Fruit fly (Drosophila melanogaster): ENCODE data around the gene Muc96D.

Gene Muc96D

DNA sequence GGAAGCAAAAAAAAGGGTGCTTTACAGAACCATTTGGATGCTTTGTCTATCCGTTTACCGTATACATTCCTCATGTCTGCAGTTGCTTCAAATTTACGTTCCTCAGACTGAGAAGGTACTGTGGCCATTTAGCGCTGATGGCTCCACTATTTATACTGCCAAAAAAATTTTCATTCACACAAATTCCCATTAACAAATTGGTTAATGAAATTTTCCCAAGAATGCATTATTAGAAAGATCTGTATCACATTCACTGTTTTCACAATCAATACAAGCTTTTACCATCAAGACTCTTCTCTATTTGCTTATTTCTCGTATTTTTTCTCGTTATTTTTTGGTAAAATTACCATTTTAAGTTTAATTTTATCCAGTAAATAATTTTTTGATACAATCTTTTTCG, at the start of gene Muc96D:
Gene Muc96D, minus strand, starts transcription at position 101 of the 400 bp plus-strand sequence.
- no peak for TF ChIP-seq CG11617 (GFP tag; optimal IDR thresholded peaks at IDR 0.05)
- TF ChIP-seq CG1620 (GFP tag; optimal IDR thresholded peaks at IDR 0.05) = no peak
- TF ChIP-seq CG7045 (GFP tag; optimal IDR thresholded peaks at IDR 0.05) = no peak
- no peak for TF ChIP-seq Mnt (GFP tag; optimal IDR thresholded peaks at IDR 0.05)
- TF ChIP-seq cic (GFP tag; optimal IDR thresholded peaks at IDR 0.05) = no peak
- no peak for TF ChIP-seq kay (GFP tag; ENCODE audit: borderline replicate concordance)
- no peak for TF ChIP-seq CG33017 (tag; optimal IDR thresholded peaks at IDR 0.05)
- TF ChIP-seq CG5204 (GFP tag; optimal IDR thresholded peaks at IDR 0.05) = no peak

DNA sequence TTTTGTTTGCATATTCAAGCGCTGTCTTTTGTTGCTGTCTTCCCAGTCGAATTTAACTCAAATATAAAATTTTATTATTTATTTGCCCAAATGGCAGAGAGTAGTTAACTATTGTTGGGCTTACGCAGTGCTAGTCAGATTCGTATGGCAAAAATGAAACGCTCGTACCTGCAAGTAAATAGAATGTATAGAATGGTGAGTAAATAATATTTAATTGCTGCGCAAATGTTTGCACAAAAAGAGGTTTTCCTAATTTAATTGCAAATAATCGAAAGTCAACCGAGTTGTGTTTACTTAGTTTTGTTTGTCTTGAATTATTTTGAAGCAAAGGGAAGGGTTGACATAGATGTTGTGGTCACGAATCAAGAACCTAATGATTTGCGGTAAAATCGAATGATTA, 48.3 kb upstream of the Muc96D start:
- TF ChIP-seq cic (GFP tag; optimal IDR thresholded peaks at IDR 0.05) = no peak
- no peak for TF ChIP-seq pad (GFP tag; optimal IDR thresholded peaks at IDR 0.05)
- TF ChIP-seq Clk (GFP tag; optimal IDR thresholded peaks at IDR 0.05) = no peak
- no peak for TF ChIP-seq Crg-1 (GFP tag; optimal IDR thresholded peaks at IDR 0.05)
- no peak for TF ChIP-seq CG7045 (GFP tag; optimal IDR thresholded peaks at IDR 0.05)
- no peak for TF ChIP-seq CG1620 (GFP tag; optimal IDR thresholded peaks at IDR 0.05)
- no peak for TF ChIP-seq CG11617 (GFP tag; optimal IDR thresholded peaks at IDR 0.05)
- TF ChIP-seq CG5204 (GFP tag; optimal IDR thresholded peaks at IDR 0.05) = no peak
- TF ChIP-seq bab1 (GFP tag; optimal IDR thresholded peaks at IDR 0.05) = no peak
- no peak for TF ChIP-seq ovo (GFP tag; optimal IDR thresholded peaks at IDR 0.05)
- TF ChIP-seq CG14711 (tag; optimal IDR thresholded peaks at IDR 0.05) = no peak
- no peak for TF ChIP-seq toe (GFP tag; optimal IDR thresholded peaks at IDR 0.05)
- TF ChIP-seq CG7101 (tag; optimal IDR thresholded peaks at IDR 0.05) = no peak
- no peak for TF ChIP-seq Hr96 (GFP tag; optimal IDR thresholded peaks at IDR 0.05)
- TF ChIP-seq Mnt (GFP tag; optimal IDR thresholded peaks at IDR 0.05) = no peak

DNA sequence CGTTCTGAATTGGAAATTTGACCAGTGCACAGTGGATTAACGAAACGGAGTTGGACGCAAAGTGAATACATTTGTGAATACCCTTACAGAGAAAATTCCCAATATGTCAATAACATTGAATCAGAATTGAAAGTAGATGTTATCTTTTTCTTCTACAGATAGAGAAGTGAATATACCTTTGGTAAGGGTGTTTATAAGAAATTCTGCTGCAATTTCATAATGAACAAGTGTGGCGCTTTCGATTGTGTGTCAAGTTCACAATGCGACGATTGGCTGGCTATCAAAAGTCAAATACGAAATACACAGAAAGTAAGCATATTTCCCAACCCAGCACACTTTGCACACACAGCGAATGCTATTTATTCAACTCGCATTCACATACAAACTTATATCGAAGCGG, 47.9 kb upstream of the Muc96D start:
- TF ChIP-seq cic (GFP tag; optimal IDR thresholded peaks at IDR 0.05) (no peak), tj (GFP tag; optimal IDR thresholded peaks at IDR 0.05) (peak; percentile 87), cnc (optimal IDR thresholded peaks at IDR 0.05) (no peak), CG5204 (GFP tag; optimal IDR thresholded peaks at IDR 0.05) (no peak), Clk (GFP tag; optimal IDR thresholded peaks at IDR 0.05) (no peak), CG7101 (tag; optimal IDR thresholded peaks at IDR 0.05) (peak; percentile 15), Mnt (GFP tag; optimal IDR thresholded peaks at IDR 0.05) (no peak), ovo (GFP tag; optimal IDR thresholded peaks at IDR 0.05) (no peak), bab1 (GFP tag; optimal IDR thresholded peaks at IDR 0.05) (peak; percentile 13), Crg-1 (GFP tag; optimal IDR thresholded peaks at IDR 0.05) (no peak), Hr96 (GFP tag; optimal IDR thresholded peaks at IDR 0.05) (no peak), CG12768 (GFP tag; optimal IDR thresholded peaks at IDR 0.05) (no peak), kay (GFP tag; ENCODE audit: borderline replicate concordance) (peak; percentile 54), CG1620 (GFP tag; optimal IDR thresholded peaks at IDR 0.05) (no peak), CG7045 (GFP tag; optimal IDR thresholded peaks at IDR 0.05) (no peak), CG14711 (tag; optimal IDR thresholded peaks at IDR 0.05) (no peak), CG33017 (tag; optimal IDR thresholded peaks at IDR 0.05) (no peak)

DNA sequence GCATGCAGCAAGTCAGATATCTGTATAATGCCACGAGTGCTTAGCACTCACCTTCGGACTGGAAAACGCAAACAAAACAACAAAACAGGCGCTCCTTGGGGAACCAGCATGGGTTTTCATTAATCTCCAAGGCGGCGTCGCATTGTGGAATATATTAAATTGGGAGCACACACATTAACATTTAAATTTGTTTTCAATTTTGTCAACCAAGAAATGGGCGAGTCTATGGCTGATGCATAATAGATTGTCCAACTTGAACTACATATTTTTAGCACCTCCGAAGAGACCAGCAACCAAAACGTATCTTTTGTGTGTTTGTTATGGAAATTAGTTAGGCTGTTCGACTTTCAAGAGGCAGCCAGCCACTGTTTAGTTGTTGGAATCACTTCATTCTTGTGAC, 47.0 kb upstream of the Muc96D start:
- TF ChIP-seq CG7101 (tag; optimal IDR thresholded peaks at IDR 0.05) = no peak
- TF ChIP-seq CG5204 (GFP tag; optimal IDR thresholded peaks at IDR 0.05) = no peak
- TF ChIP-seq CG33017 (tag; optimal IDR thresholded peaks at IDR 0.05) = no peak
- TF ChIP-seq bab1 (GFP tag; optimal IDR thresholded peaks at IDR 0.05) = no peak
- no peak for TF ChIP-seq pad (GFP tag; optimal IDR thresholded peaks at IDR 0.05)
- TF ChIP-seq cnc (optimal IDR thresholded peaks at IDR 0.05) = no peak
- TF ChIP-seq tj (GFP tag; optimal IDR thresholded peaks at IDR 0.05) = no peak
- no peak for TF ChIP-seq Mnt (GFP tag; optimal IDR thresholded peaks at IDR 0.05)
- TF ChIP-seq Clk (GFP tag; optimal IDR thresholded peaks at IDR 0.05) = no peak
- TF ChIP-seq CG1620 (GFP tag; optimal IDR thresholded peaks at IDR 0.05) = no peak
- TF ChIP-seq cic (GFP tag; optimal IDR thresholded peaks at IDR 0.05) = no peak

DNA sequence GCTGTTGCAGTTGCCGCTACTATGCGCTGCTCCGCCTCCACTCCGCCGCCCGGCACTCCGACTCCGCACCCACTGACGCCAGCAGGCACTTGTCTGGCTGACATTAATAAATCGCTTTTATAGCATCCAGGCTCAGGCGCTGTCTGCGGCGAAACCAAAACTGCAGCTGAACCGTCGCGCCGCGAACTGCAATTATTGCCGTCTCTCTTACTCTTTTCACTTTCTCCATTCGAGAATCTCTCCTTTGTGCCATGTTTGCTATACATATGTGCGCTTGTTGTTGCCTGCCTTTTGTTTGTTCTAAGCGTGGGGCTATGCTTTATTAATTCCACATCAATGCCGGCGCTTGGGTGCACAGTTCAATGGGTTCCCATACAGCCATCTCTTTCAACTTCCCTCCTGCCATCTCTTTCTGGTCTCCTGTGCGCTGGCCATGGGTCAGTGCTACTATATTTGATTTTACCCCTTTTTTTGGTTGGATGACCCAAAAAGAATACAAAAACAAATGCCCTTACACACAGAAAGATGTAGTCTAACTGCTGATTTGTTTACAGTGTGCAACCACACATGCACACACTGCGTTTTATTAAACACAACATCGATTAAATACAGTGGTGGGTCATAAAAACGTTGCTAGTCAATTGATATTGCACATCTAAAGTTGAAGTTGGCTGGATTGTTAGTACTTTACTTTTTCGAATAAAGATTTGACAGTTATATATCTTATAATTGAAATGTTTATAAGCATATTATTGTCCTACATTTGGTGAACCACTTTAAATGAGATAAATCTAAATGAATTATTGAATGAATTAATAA, 46.2 kb upstream of the Muc96D start:
- no peak for TF ChIP-seq cic (GFP tag; optimal IDR thresholded peaks at IDR 0.05)
- peak; percentile 66 for TF ChIP-seq kay (GFP tag; ENCODE audit: borderline replicate concordance)

DNA sequence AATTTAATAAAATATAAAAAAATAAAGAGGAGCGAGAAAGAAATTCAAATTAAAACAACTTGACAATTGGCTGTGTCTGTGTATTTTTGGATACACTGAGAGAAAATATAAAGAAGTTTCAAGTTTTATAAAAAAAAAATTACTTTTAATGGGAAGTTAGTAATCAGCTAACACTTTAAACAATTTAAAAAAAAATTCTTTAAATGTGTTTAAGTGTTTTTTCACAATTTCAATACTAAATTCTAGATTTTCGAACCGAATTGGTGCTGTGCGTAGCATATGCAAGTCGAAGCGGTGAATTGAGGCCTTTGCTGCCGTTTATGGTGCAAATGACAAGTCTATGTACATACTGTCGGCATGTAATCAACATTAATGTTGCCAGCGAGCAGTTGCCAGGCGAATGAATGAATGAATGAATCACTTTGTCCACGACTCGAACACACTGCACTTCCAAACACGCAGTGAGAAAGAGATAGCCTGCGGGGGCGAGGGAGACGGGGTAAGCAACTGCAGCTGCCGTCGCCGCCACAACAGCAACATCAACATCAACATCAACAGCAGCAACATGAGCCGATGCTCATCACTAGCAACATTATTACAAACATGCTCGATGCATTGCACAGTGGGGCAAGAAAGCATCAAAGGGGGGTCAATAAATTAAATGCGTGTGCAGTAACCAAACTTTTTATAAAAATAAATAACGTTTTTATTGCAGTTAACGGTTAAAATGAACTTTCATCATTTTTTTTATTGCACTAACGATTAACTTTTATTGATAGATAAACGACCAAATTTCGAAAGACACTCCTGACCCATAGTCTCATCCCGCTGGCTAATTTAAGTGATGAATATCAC, 45.3 kb upstream of the Muc96D start:
- TF ChIP-seq kay (GFP tag; ENCODE audit: borderline replicate concordance) (peak; percentile 12), cnc (optimal IDR thresholded peaks at IDR 0.05) (no peak)
